Fruit fly (Drosophila melanogaster) whole organism, embryonic: ENCODE results near the gene dia.

ENCODE experiments used
- Antp ChIP-seq: fragments of 200-800 bp; sonication (Bioruptor generic); optimal IDR thresholded peaks from 3 replicates; lab custom pipeline; 2016; ENCODE audit warnings: missing biosample characterization, missing genetic modification characterization
- C15 ChIP-seq: fragments of 200-800 bp; sonication (Bioruptor generic); IDR thresholded peaks from 3 replicates; pipeline ENCODE4 v1.3.6; 2022; ENCODE audit warnings: missing biosample characterization, missing genetic modification characterization
- CG10431 ChIP-seq: fragments of 200-800 bp; sonication (Bioruptor generic); optimal IDR thresholded peaks from 3 replicates; lab custom pipeline; 2018; ENCODE audit warnings: missing biosample characterization, mild to moderate bottlenecking, missing genetic modification characterization
- CG12104 ChIP-seq: fragments of 200-800 bp; sonication (Bioruptor generic); optimal IDR thresholded peaks from 3 replicates; lab custom pipeline; 2016; ENCODE audit warnings: missing biosample characterization, missing genetic modification characterization
- CG1647 ChIP-seq: fragments of 200-800 bp; sonication (Bioruptor generic); optimal IDR thresholded peaks from 3 replicates; lab custom pipeline; 2016; ENCODE audit warnings: missing biosample characterization, missing genetic modification characterization
- CG17568 ChIP-seq: fragments of 200-800 bp; sonication (Bioruptor generic); optimal IDR thresholded peaks from 2 replicates; lab custom pipeline; 2018; ENCODE audit warnings: missing biosample characterization, mild to moderate bottlenecking, missing genetic modification characterization, moderate library complexity
- CG17912 ChIP-seq: fragments of 200-800 bp; sonication (Bioruptor generic); optimal IDR thresholded peaks from 2 replicates; lab custom pipeline; 2018; ENCODE audit warnings: missing biosample characterization, mild to moderate bottlenecking, missing genetic modification characterization
- CG2129 ChIP-seq: fragments of 200-800 bp; sonication (Bioruptor generic); IDR thresholded peaks from 2 replicates; pipeline ENCODE4 v1.3.6; 2022; ENCODE audit warnings: missing biosample characterization, missing genetic modification characterization; ENCODE audit not compliant: partially characterized antibody
- CG31441 ChIP-seq: fragments of 200-800 bp; sonication (Bioruptor generic); IDR thresholded peaks from 2 replicates; pipeline ENCODE4 v1.3.6; 2022; ENCODE audit warnings: missing biosample characterization, missing genetic modification characterization
- CG3407 ChIP-seq: fragments of 200-800 bp; sonication (Bioruptor generic); optimal IDR thresholded peaks from 2 replicates; lab custom pipeline; 2018; ENCODE audit warnings: missing biosample characterization, mild to moderate bottlenecking, missing genetic modification characterization
- CG4404 ChIP-seq: fragments of 200-800 bp; sonication (Bioruptor generic); IDR thresholded peaks from 2 replicates; pipeline ENCODE4 v1.3.6; 2022; ENCODE audit warnings: missing biosample characterization, missing genetic modification characterization
- CG5245 ChIP-seq: fragments of 200-800 bp; sonication (Bioruptor generic); optimal IDR thresholded peaks from 3 replicates; lab custom pipeline; 2016; ENCODE audit warnings: missing biosample characterization, missing genetic modification characterization
- CG6791 ChIP-seq: fragments of 200-800 bp; sonication (Bioruptor generic); IDR thresholded peaks from 3 replicates; pipeline ENCODE4 v1.3.6; 2022; ENCODE audit warnings: missing biosample characterization, missing genetic modification characterization; ENCODE audit not compliant: partially characterized antibody
- CG7839 ChIP-seq: fragments of 200-800 bp; sonication (Bioruptor generic); optimal IDR thresholded peaks from 3 replicates; lab custom pipeline; 2018; ENCODE audit warnings: missing biosample characterization, mild to moderate bottlenecking, missing genetic modification characterization, moderate library complexity
- CG8924 ChIP-seq: fragments of 200-800 bp; optimal IDR thresholded peaks from 3 replicates; lab custom pipeline; 2019; ENCODE audit warnings: missing biosample characterization, mild to moderate bottlenecking, missing genetic modification characterization, moderate library complexity
- CG9797 ChIP-seq: fragments of 200-800 bp; sonication (Bioruptor generic); optimal IDR thresholded peaks from 3 replicates; lab custom pipeline; 2018; ENCODE audit warnings: missing biosample characterization, mild to moderate bottlenecking, missing genetic modification characterization
- CTCF ChIP-seq: fragments of 200-800 bp; sonication (Bioruptor generic); optimal IDR thresholded peaks from 2 replicates; lab custom pipeline; 2017; ENCODE audit warnings: missing biosample characterization, mild to moderate bottlenecking, missing genetic modification characterization, moderate library complexity
- Dbx ChIP-seq: fragments of 200-800 bp; sonication (Bioruptor generic); IDR thresholded peaks from 3 replicates; pipeline ENCODE4 v1.3.6; 2022; ENCODE audit warnings: missing biosample characterization, missing genetic modification characterization
- Dek ChIP-seq: fragments of 200-800 bp; sonication (Bioruptor generic); optimal IDR thresholded peaks from 3 replicates; lab custom pipeline; 2019; ENCODE audit warnings: missing biosample characterization, mild to moderate bottlenecking, missing genetic modification characterization, moderate library complexity
- Dp ChIP-seq: fragments of 200-800 bp; sonication (Bioruptor generic); optimal IDR thresholded peaks from 2 replicates; lab custom pipeline; 2018; ENCODE audit warnings: missing biosample characterization, mild to moderate bottlenecking, missing genetic modification characterization, moderate library complexity
- Ets97D ChIP-seq: fragments of 200-800 bp; sonication (Bioruptor generic); optimal IDR thresholded peaks from 3 replicates; lab custom pipeline; 2016; ENCODE audit warnings: missing biosample characterization, missing genetic modification characterization
- HLHmδ ChIP-seq: fragments of 200-800 bp; sonication (Bioruptor generic); optimal IDR thresholded peaks from 2 replicates; lab custom pipeline; 2018; ENCODE audit warnings: missing biosample characterization, mild to moderate bottlenecking, missing genetic modification characterization, moderate library complexity
- Hmx ChIP-seq: fragments of 200-800 bp; sonication (Bioruptor generic); optimal IDR thresholded peaks from 2 replicates; lab custom pipeline; 2016; ENCODE audit warnings: missing biosample characterization, missing genetic modification characterization
- Jarid2 ChIP-seq: fragments of 200-800 bp; sonication (Bioruptor generic); optimal IDR thresholded peaks from 3 replicates; lab custom pipeline; 2017; ENCODE audit warnings: mild to moderate bottlenecking, missing biosample characterization, missing genetic modification reagents, missing genetic modification characterization
- Lpt ChIP-seq: fragments of >200 bp; optimal IDR thresholded peaks from 2 replicates; lab custom pipeline; 2018; ENCODE audit warnings: missing biosample characterization, missing genetic modification characterization
- Oli ChIP-seq: fragments of 200-800 bp; sonication (Bioruptor generic); optimal IDR thresholded peaks from 2 replicates; lab custom pipeline; 2018; ENCODE audit warnings: missing biosample characterization, mild to moderate bottlenecking, missing genetic modification characterization, moderate library complexity
- Ptx1 ChIP-seq: fragments of 200-800 bp; sonication (Bioruptor generic); IDR thresholded peaks from 2 replicates; pipeline ENCODE4 v1.3.6; 2022; ENCODE audit warnings: missing biosample characterization, missing genetic modification characterization
- Sry-β ChIP-seq: fragments of 200-800 bp; sonication (Bioruptor generic); optimal IDR thresholded peaks from 2 replicates; lab custom pipeline; 2018; ENCODE audit warnings: missing biosample characterization, mild to moderate bottlenecking, missing genetic modification characterization, moderate library complexity
- Usf ChIP-seq: fragments of 200-800 bp; sonication (Bioruptor generic); optimal IDR thresholded peaks from 2 replicates; lab custom pipeline; 2017; ENCODE audit warnings: missing genotype, missing biosample characterization, missing genetic modification characterization
- al ChIP-seq: fragments of 200-800 bp; sonication (Bioruptor generic); IDR thresholded peaks from 2 replicates; pipeline ENCODE4 v1.3.6; 2022; ENCODE audit warnings: missing biosample characterization, missing genetic modification characterization
- da ChIP-seq: fragments of 200-800 bp; sonication (Bioruptor generic); optimal IDR thresholded peaks from 2 replicates; lab custom pipeline; 2016; ENCODE audit warnings: missing biosample characterization, missing genetic modification characterization
- dmrt99B ChIP-seq: fragments of 200-800 bp; sonication (Bioruptor generic); optimal IDR thresholded peaks from 2 replicates; lab custom pipeline; 2018; ENCODE audit warnings: missing biosample characterization, mild to moderate bottlenecking, missing genetic modification characterization, moderate library complexity
- dpn ChIP-seq, 2 experiments: fragments of 200-800 bp; sonication (Bioruptor generic); optimal IDR thresholded peaks; 3 replicates each; lab custom pipeline; 2016; ENCODE audit warnings: missing biosample characterization in 2 of 2, missing genetic modification characterization in 2 of 2
- exex ChIP-seq: fragments of 200-800 bp; sonication (Bioruptor generic); optimal IDR thresholded peaks from 4 replicates; lab custom pipeline; 2018; ENCODE audit warnings: missing biosample characterization, mild to moderate bottlenecking, missing genetic modification characterization, moderate library complexity
- fd64A ChIP-seq: fragments of 200-800 bp; sonication (Bioruptor generic); optimal IDR thresholded peaks from 3 replicates; lab custom pipeline; 2018; ENCODE audit warnings: missing biosample characterization, mild to moderate bottlenecking, missing genetic modification characterization
- gem ChIP-seq: fragments of 200-800 bp; sonication (Bioruptor generic); optimal IDR thresholded peaks from 2 replicates; lab custom pipeline; 2019; ENCODE audit warnings: missing biosample characterization, mild to moderate bottlenecking, missing genetic modification characterization, moderate library complexity
- gsb ChIP-seq: fragments of 200-800 bp; sonication (Bioruptor generic); IDR thresholded peaks from 2 replicates; pipeline ENCODE4 v1.3.6; 2022; ENCODE audit warnings: missing biosample characterization, missing genetic modification characterization
- gsb-n ChIP-seq: fragments of 200-800 bp; sonication (Bioruptor generic); optimal IDR thresholded peaks from 3 replicates; lab custom pipeline; 2018; ENCODE audit warnings: missing biosample characterization, mild to moderate bottlenecking, missing genetic modification characterization
- ind ChIP-seq: fragments of 200-800 bp; sonication (Bioruptor generic); optimal IDR thresholded peaks from 3 replicates; lab custom pipeline; 2016; ENCODE audit warnings: missing biosample characterization, missing genetic modification characterization
- jigr1 ChIP-seq: fragments of 200-800 bp; sonication (Bioruptor generic); IDR thresholded peaks from 3 replicates; pipeline ENCODE4 v1.3.6; 2022; ENCODE audit warnings: missing biosample characterization, missing genetic modification characterization
- knrl ChIP-seq: fragments of 200-800 bp; sonication (Bioruptor generic); IDR thresholded peaks from 3 replicates; pipeline ENCODE4 v1.3.6; 2022; ENCODE audit warnings: missing biosample characterization, missing genetic modification characterization; ENCODE audit not compliant: partially characterized antibody
- nmo ChIP-seq: fragments of 200-800 bp; sonication (Bioruptor generic); optimal IDR thresholded peaks from 2 replicates; lab custom pipeline; 2018; ENCODE audit warnings: missing biosample characterization, mild to moderate bottlenecking, missing genetic modification characterization, moderate library complexity
- pfk ChIP-seq: fragments of 200-800 bp; sonication (Bioruptor generic); optimal IDR thresholded peaks from 2 replicates; lab custom pipeline; 2018; ENCODE audit warnings: missing biosample characterization, mild to moderate bottlenecking, missing genetic modification characterization, moderate library complexity
- pita ChIP-seq: fragments of 200-800 bp; sonication (Bioruptor generic); optimal IDR thresholded peaks from 2 replicates; lab custom pipeline; 2017; ENCODE audit warnings: missing biosample characterization, mild to moderate bottlenecking, missing genetic modification characterization
- row ChIP-seq: fragments of 200-800 bp; sonication (Bioruptor generic); IDR thresholded peaks from 3 replicates; pipeline ENCODE4 v1.3.6; 2022; ENCODE audit warnings: missing biosample characterization, missing genetic modification characterization
- scrt ChIP-seq: fragments of 200-800 bp; sonication (Bioruptor generic); optimal IDR thresholded peaks from 2 replicates; lab custom pipeline; 2018; ENCODE audit warnings: missing biosample characterization, mild to moderate bottlenecking, missing genetic modification characterization, moderate library complexity
- stwl ChIP-seq: fragments of 200-800 bp; sonication (Bioruptor generic); optimal IDR thresholded peaks from 3 replicates; lab custom pipeline; 2018; ENCODE audit warnings: missing biosample characterization, mild to moderate bottlenecking, missing genetic modification characterization, moderate library complexity
- tap ChIP-seq: fragments of 200-800 bp; optimal IDR thresholded peaks from 3 replicates; lab custom pipeline; 2019; ENCODE audit warnings: missing biosample characterization, mild to moderate bottlenecking, missing genetic modification characterization, moderate library complexity
- toy ChIP-seq: fragments of 200-800 bp; sonication (Bioruptor generic); IDR thresholded peaks from 2 replicates; pipeline ENCODE4 v1.3.6; 2022; ENCODE audit warnings: missing biosample characterization, missing genetic modification characterization
- vvl ChIP-seq: fragments of 200-800 bp; sonication (Bioruptor generic); IDR thresholded peaks from 2 replicates; pipeline ENCODE4 v1.3.6; 2022; ENCODE audit warnings: missing biosample characterization, missing genetic modification characterization
- zen2 ChIP-seq: fragments of 200-800 bp; sonication (Bioruptor generic); IDR thresholded peaks from 3 replicates; pipeline ENCODE4 v1.3.6; 2022; ENCODE audit warnings: missing biosample characterization, missing genetic modification characterization; ENCODE audit not compliant: partially characterized antibody
- zfh1 ChIP-seq: fragments of 200-800 bp; sonication (Bioruptor generic); IDR thresholded peaks from 3 replicates; pipeline ENCODE4 v1.3.6; 2022; ENCODE audit warnings: missing biosample characterization, missing genetic modification characterization

dia gene

DNA sequence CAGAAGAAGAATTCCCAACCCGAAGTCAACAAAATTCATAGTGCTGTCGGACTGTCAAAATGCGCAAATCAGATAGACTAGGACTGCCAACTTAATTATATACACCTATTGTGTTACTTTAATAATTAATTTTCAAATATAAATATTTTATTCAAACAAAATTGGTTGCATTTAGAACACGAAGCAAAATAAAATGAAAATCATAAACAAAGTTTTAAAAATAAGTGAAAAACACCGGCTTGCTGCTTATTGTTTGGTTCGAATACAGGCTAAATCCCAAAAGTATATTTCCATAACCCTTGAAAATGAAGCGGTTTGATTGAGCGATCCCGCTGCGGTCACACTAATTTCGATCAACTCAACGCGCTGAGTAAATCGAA, at the start of gene dia, which contains the start of gene Rhau (continued):
- TF ChIP-seq jigr1 (GFP tag; lab: Robert Waterston, UW) (no peak), CG10431 (GFP tag; lab: Kevin White, UChicago) (peak; percentile 61), CG17568 (GFP tag; lab: Kevin White, UChicago) (no peak), CG3407 (no peak), toy (GFP tag; lab: Robert Waterston, UW) (no peak), Usf (no peak), pita (GFP tag; lab: Kevin White, UChicago) (peak; percentile 73), CG7839 (no peak), Jarid2 (no peak), CG31441 (GFP tag; lab: Robert Waterston, UW) (no peak), CTCF (GFP tag; lab: Kevin White, UChicago) (peak; percentile 17), gem (tag; lab: Kevin White, UChicago) (no peak), C15 (no peak), nmo (peak; percentile 71), dpn (GFP tag; optimal IDR thresholded peaks at IDR 0.05; lab: Kevin White, UChicago) (peak in 1 of 2 experiments; percentile 24), gsb-n (tag; lab: Kevin White, UChicago) (no peak), CG8924 (tag; lab: Kevin White, UChicago) (no peak), zfh1 (no peak), vvl (GFP tag; lab: Robert Waterston, UW) (no peak), CG12104 (peak; percentile 42), row (GFP tag; lab: Robert Waterston, UW) (peak; percentile 56), zen2 (GFP tag; lab: Robert Waterston, UW) (no peak), scrt (GFP tag; lab: Kevin White, UChicago) (no peak), Oli (tag; lab: Kevin White, UChicago) (no peak), Ets97D (peak; percentile 61), Sry-β (GFP tag; lab: Kevin White, UChicago) (no peak), CG1647 (GFP tag; lab: Kevin White, UChicago) (no peak), Dp (GFP tag; lab: Kevin White, UChicago) (peak; percentile 66), CG2129 (GFP tag; lab: Robert Waterston, UW) (no peak), Dbx (no peak), Antp (GFP tag; lab: Kevin White, UChicago) (no peak), knrl (GFP tag; lab: Robert Waterston, UW) (peak; percentile 24; the same call in 1 of the 3 replicates), CG4404 (GFP tag; lab: Robert Waterston, UW) (no peak), stwl (peak; percentile 73), gsb (GFP tag; lab: Robert Waterston, UW) (no peak), Lpt (no peak), exex (tag; lab: Kevin White, UChicago) (peak; percentile 21), tap (tag; lab: Kevin White, UChicago) (no peak), CG5245 (GFP tag; lab: Kevin White, UChicago) (no peak), CG6791 (GFP tag; lab: Robert Waterston, UW) (no peak), da (no peak), Hmx (no peak), ind (peak; percentile 25), dmrt99B (tag; lab: Kevin White, UChicago) (no peak), Dek (tag; lab: Kevin White, UChicago) (no peak), pfk (GFP tag; lab: Kevin White, UChicago) (no peak), fd64A (no peak), HLHmδ (GFP tag; lab: Kevin White, UChicago) (no peak), CG17912 (GFP tag; lab: Kevin White, UChicago) (no peak), Ptx1 (no peak), CG9797 (GFP tag; lab: Kevin White, UChicago) (peak; percentile 93), al (GFP tag; lab: Robert Waterston, UW) (0 out of 2 replicates have a peak, but pooled peaks have one; percentile 14)
